Worm (Caenorhabditis elegans): Measurements from ENCODE around the gene Y69H2.10.

ce11 chrV:18701306-18701705 lies 31.2 kb downstream of the Y69H2.10 start, which contains the start of gene Y69H2.9:
- no peak for TF ChIP-seq unc-86 (tag; optimal IDR thresholded peaks at IDR 0.05)
- TF ChIP-seq hlh-8 (tag; optimal IDR thresholded peaks at IDR 0.05): no peak
- TF ChIP-seq unc-42 (tag; optimal IDR thresholded peaks at IDR 0.05): no peak
- TF ChIP-seq elt-2 (tag; optimal IDR thresholded peaks at IDR 0.05): peak; percentile 91
- no peak for TF ChIP-seq dve-1 (tag; optimal IDR thresholded peaks at IDR 0.05)
- no peak for TF ChIP-seq pha-4 (tag; optimal IDR thresholded peaks at IDR 0.05)
